Worm (Caenorhabditis elegans) whole organism, L3 larva: ENCODE data around the gene C13G5.2.

ENCODE experiments used
- daf-12 ChIP-seq: fragments of 150-350 bp; optimal IDR thresholded peaks from 2 replicates; lab custom pipeline; 2014; ENCODE audit warnings: missing biosample characterization, missing genetic modification reagents, missing genetic modification characterization
- egl-27 ChIP-seq: sonication (generic microtip); optimal IDR thresholded peaks from 4 replicates; lab custom pipeline; 2017; ENCODE audit warnings: missing biosample characterization, missing genetic modification reagents, missing genetic modification characterization
- elt-3 ChIP-seq, 3 experiments: fragments of 150-350 bp in 1 of 3; sonication (generic microtip) in 2 of 3; optimal IDR thresholded peaks; 2 replicates in 2 of 3; 4 replicates in 1 of 3; lab custom pipeline; 2014 to 2017; ENCODE audit warnings: missing biosample characterization in 3 of 3, missing genetic modification characterization in 3 of 3
- fkh-10 ChIP-seq: sonication (generic microtip); optimal IDR thresholded peaks from 2 replicates; lab custom pipeline; 2017; ENCODE audit warnings: missing biosample characterization, missing genetic modification reagents, missing genetic modification characterization
- lin-39 ChIP-seq: fragments of 150-350 bp; optimal IDR thresholded peaks from 2 replicates; lab custom pipeline; 2018; ENCODE audit warnings: missing biosample characterization, missing genetic modification reagents, missing genetic modification characterization
- nhr-67 ChIP-seq: fragments of 150-350 bp; optimal IDR thresholded peaks from 2 replicates; lab custom pipeline; 2014; ENCODE audit warnings: missing biosample characterization, missing genetic modification characterization
- nhr-77 ChIP-seq: fragments of 150-350 bp; optimal IDR thresholded peaks from 2 replicates; lab custom pipeline; 2014; ENCODE audit warnings: missing biosample characterization, missing genetic modification characterization
- pha-4 ChIP-seq: fragments of 150-350 bp; optimal IDR thresholded peaks from 2 replicates; lab custom pipeline; 2014; ENCODE audit warnings: missing biosample characterization, missing genetic modification reagents, missing genetic modification characterization
- skn-1 ChIP-seq: fragments of 150-350 bp; optimal IDR thresholded peaks from 2 replicates; lab custom pipeline; 2014; ENCODE audit warnings: missing biosample characterization, missing genetic modification characterization
- snpc-4 ChIP-seq: fragments of 150-350 bp; optimal IDR thresholded peaks from 2 replicates; lab custom pipeline; 2014; ENCODE audit warnings: missing biosample characterization, missing genetic modification characterization

DNA sequence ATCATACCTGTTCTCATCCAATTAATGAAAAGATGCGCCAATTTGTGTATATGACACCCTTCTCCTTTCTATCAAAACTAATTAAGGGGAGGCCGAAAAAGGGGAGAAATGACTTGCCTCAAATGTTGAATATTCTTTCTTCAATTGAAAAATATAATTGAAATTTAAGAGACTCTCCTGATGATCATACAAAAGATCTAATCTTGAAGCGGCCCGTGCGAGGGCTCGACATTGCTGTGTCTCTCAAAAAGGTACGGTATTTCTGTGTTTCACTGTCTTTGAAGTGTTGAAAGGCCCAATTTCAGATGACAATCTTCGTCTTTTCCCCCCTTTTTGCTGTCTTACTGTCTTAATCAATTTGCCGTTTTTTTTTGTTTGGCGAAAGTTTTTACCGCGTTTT, 2.7 kb upstream of the C13G5.2 start:
- TF ChIP-seq fkh-10 (no peak), egl-27 (tag; lab: Kevin White, UChicago) (no peak), nhr-67 (tag; lab: Kevin White, UChicago) (no peak), skn-1 (tag; lab: Kevin White, UChicago) (no peak), lin-39 (no peak), pha-4 (tag; lab: Kevin White, UChicago) (no peak), nhr-77 (tag; lab: Kevin White, UChicago) (no peak), snpc-4 (tag; lab: Kevin White, UChicago) (no peak), daf-12 (tag; lab: Kevin White, UChicago) (no peak), elt-3 (tag; optimal IDR thresholded peaks at IDR 0.05; lab: Kevin White, UChicago) (no peak)
